Worm (Caenorhabditis elegans) whole organism, L3 larva: ENCODE measurements around the gene M04G7.5.

ENCODE experiments used
- elt-1 ChIP-seq: fragments of 150-350 bp; optimal IDR thresholded peaks from 2 replicates; lab custom pipeline; 2014; ENCODE audit warnings: missing biosample characterization, missing genetic modification characterization
- elt-2 ChIP-seq: sonication (generic microtip); optimal IDR thresholded peaks from 2 replicates; lab custom pipeline; 2016; ENCODE audit warnings: missing genetic modification reagents, mild to moderate bottlenecking, missing genetic modification characterization, missing compliant biosample characterization
- mml-1 ChIP-seq: fragments of 150-350 bp; sonication (generic microtip); optimal IDR thresholded peaks from 3 replicates; lab custom pipeline; 2014; ENCODE audit warnings: missing biosample characterization, missing genetic modification characterization
- nfya-1 ChIP-seq: sonication (generic microtip); optimal IDR thresholded peaks from 2 replicates; lab custom pipeline; 2017; ENCODE audit warnings: missing genetic modification characterization, mild to moderate bottlenecking, missing compliant biosample characterization, antibody characterized with exemption, moderate library complexity; ENCODE audit not compliant: insufficient read depth
- nhr-11 ChIP-seq: fragments of 150-350 bp; optimal IDR thresholded peaks from 2 replicates; lab custom pipeline; 2014; ENCODE audit warnings: missing biosample characterization, missing genetic modification characterization
- nhr-43 ChIP-seq: sonication (generic microtip); optimal IDR thresholded peaks from 2 replicates; lab custom pipeline; 2016; ENCODE audit warnings: mild to moderate bottlenecking, missing genetic modification characterization, missing compliant biosample characterization; ENCODE audit not compliant: poor library complexity, severe bottlenecking
- unc-39 ChIP-seq: sonication (generic microtip); optimal IDR thresholded peaks from 4 replicates; lab custom pipeline; 2017; ENCODE audit warnings: missing biosample characterization, missing genetic modification characterization
- unc-62 ChIP-seq: fragments of 150-350 bp; sonication (generic microtip); optimal IDR thresholded peaks from 4 replicates; lab custom pipeline; 2014; ENCODE audit warnings: missing biosample characterization, missing genetic modification reagents, missing genetic modification characterization

DNA sequence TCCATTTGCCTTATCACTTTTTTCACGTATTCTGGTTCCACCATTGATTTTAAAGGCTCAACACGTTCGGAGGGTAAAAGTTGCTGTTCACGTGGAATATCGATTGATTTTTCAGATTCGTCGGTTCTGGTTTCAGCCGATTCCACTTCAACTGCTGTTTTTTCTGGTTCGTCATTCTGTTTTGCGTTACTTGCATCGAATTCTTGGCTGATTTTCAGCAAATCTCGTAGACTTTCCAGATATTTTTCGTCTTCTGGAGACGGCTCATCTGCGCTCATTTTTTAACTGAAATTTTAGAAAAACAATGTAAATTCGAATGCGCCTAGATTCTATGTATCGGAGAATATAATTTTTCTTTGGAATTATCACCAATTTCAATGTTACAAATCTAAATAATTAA lies 35.2 kb upstream of the M04G7.5 start, which contains the start of gene eri-1:
- TF ChIP-seq nfya-1 (tag; lab: Kevin White, UChicago) (no peak), unc-62 (no peak), nhr-11 (tag; lab: Kevin White, UChicago) (no peak), unc-39 (no peak), nhr-43 (no peak), elt-1 (no peak), elt-2 (tag; lab: Kevin White, UChicago) (no peak), mml-1 (tag; lab: Kevin White, UChicago) (no peak)
